Fruit fly (Drosophila melanogaster): Measurements from ENCODE around the gene Vml.
A peak's percentile ranks its signal among the peaks of the same experiment; 100 is the strongest.

Gene Vml

DNA sequence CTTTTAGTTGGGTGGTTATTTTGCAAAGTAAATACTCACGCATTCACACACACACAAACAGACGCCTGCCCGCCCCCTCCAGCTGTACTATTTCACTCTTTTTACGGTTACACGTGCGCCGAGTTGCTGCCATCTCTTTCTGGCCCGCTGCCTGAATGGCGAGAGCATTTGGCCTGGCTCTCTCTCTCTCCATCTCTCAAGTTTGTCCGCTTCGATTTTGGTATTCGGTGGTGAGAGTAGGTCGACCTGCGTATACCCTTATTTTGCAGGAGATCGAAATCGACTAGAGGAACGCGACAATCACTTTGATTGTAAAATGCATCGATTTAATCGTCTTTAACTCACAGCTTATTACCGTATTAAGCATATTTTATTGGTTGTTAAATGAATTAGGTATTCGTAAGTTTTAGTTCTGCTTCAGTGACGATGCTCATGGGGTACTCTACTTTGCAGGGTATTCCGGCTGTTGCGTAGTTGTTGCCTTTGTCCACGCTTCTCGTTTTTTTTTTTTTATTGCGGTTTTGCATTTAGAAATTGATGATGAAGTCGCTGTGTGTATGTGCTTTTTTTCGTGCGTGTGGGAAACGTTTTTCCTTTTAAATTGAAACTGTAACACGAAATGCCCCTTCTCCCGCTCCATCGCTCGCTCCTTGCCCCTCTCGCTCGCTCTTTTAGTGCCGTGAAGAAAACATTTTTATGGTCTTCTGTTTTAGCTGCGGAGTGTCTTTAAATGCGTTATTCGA is 28.3 kb downstream of the Vml start (continued):
- TF ChIP-seq eve (GFP tag; optimal IDR thresholded peaks at IDR 0.05), result peak in 1 of 2 experiments; percentile 97
- TF ChIP-seq CG10462 (GFP tag; optimal IDR thresholded peaks at IDR 0.05), result peak; percentile 73
- peak; percentile 84 for TF ChIP-seq Aef1 (GFP tag; IDR thresholded peaks at IDR 0.05)
- peak in 1 of 2 experiments; percentile 70 for TF ChIP-seq Hr78 (GFP tag; optimal IDR thresholded peaks at IDR 0.05)
- TF ChIP-seq CG14014 (GFP tag; IDR thresholded peaks at IDR 0.05), result peak; percentile 86
- TF ChIP-seq tll (GFP tag; optimal IDR thresholded peaks at IDR 0.05), result peak; percentile 14 to 73
- peak; percentile 97 for TF ChIP-seq cwo (GFP tag; optimal IDR thresholded peaks at IDR 0.05)
- TF ChIP-seq CG16863 (GFP tag; optimal IDR thresholded peaks at IDR 0.05), result peak; percentile 93
- peak; percentile 64; the same call in 1 of the 3 replicates for TF ChIP-seq ase (GFP tag; IDR thresholded peaks at IDR 0.05)
- peak; percentile 51 for TF ChIP-seq Sry-δ (GFP tag; optimal IDR thresholded peaks at IDR 0.05)
- TF ChIP-seq CG11504 (tag; optimal IDR thresholded peaks at IDR 0.05), result peak; percentile 88
- TF ChIP-seq CG10321 (GFP tag; IDR thresholded peaks at IDR 0.05), result peak; percentile 70; the same call in 1 of the 2 replicates
- TF ChIP-seq croc (GFP tag; conservative IDR thresholded peaks at IDR 0.05), result peak; percentile 73
- TF ChIP-seq ab (GFP tag; optimal IDR thresholded peaks at IDR 0.05), result peak; percentile 85
- TF ChIP-seq ro (GFP tag; IDR thresholded peaks at IDR 0.05), result no peak
- TF ChIP-seq odd (GFP tag; optimal IDR thresholded peaks at IDR 0.05), result peak; percentile 88
- peak; percentile 65 for TF ChIP-seq ap (GFP tag; IDR thresholded peaks at IDR 0.05)
- peak; percentile 79 to 86 for TF ChIP-seq Pdp1 (GFP tag; optimal IDR thresholded peaks at IDR 0.05)
- peak; percentile 89 for TF ChIP-seq HHEX (GFP tag; optimal IDR thresholded peaks at IDR 0.05)
- peak; percentile 90 for TF ChIP-seq seq (GFP tag; IDR thresholded peaks at IDR 0.05)
- TF ChIP-seq Ets97D (GFP tag; optimal IDR thresholded peaks at IDR 0.05), result peak; percentile 62
- peak; percentile 87 for TF ChIP-seq vvl (GFP tag; IDR thresholded peaks at IDR 0.05)
- TF ChIP-seq CG17612 (GFP tag; IDR thresholded peaks at IDR 0.05), result peak; percentile 47; the same call in 1 of the 2 replicates
- TF ChIP-seq pfk (GFP tag; optimal IDR thresholded peaks at IDR 0.05), result no peak
- TF ChIP-seq al (GFP tag; IDR thresholded peaks at IDR 0.05), result peak; percentile 75
- TF ChIP-seq dimm (GFP tag; IDR thresholded peaks at IDR 0.05), result peak; percentile 40; the same call in 1 of the 2 replicates
- TF ChIP-seq Hr51 (GFP tag; optimal IDR thresholded peaks at IDR 0.05), result peak; percentile 89 to 90
- TF ChIP-seq D19A (tag; optimal IDR thresholded peaks at IDR 0.05), result peak; percentile 100
- TF ChIP-seq peb (GFP tag; IDR thresholded peaks at IDR 0.05), result peak; percentile 77; the same call in 1 of the 2 replicates
- peak; percentile 80 for TF ChIP-seq kni (GFP tag; optimal IDR thresholded peaks at IDR 0.05)
- peak; percentile 70 for TF ChIP-seq lbe (GFP tag; optimal IDR thresholded peaks at IDR 0.05)
- peak; percentile 61 for TF ChIP-seq CG8765 (GFP tag; IDR thresholded peaks at IDR 0.05)
- TF ChIP-seq vfl (GFP tag; optimal IDR thresholded peaks at IDR 0.05), result peak; percentile 86
- peak; percentile 87 for TF ChIP-seq caup (GFP tag; optimal IDR thresholded peaks at IDR 0.05; ENCODE audit: severe bottlenecking)
- peak; percentile 66 for TF ChIP-seq Deaf1 (tag; optimal IDR thresholded peaks at IDR 0.05)
- peak; percentile 94 for TF ChIP-seq lilli (GFP tag; optimal IDR thresholded peaks at IDR 0.05)
- peak; percentile 68; the same call in 2 of the 3 replicates for TF ChIP-seq z (GFP tag; IDR thresholded peaks at IDR 0.05)
- peak; percentile 78 for TF ChIP-seq CG6683 (GFP tag; optimal IDR thresholded peaks at IDR 0.05)
- TF ChIP-seq rib (GFP tag; IDR thresholded peaks at IDR 0.05), result no peak; the same call in none of the 2 replicates
- TF ChIP-seq CG13775 (GFP tag; optimal IDR thresholded peaks at IDR 0.05), result peak; percentile 87
- TF ChIP-seq Lpt (GFP tag; optimal IDR thresholded peaks at IDR 0.05), result no peak
- TF ChIP-seq usp (GFP tag; optimal IDR thresholded peaks at IDR 0.05), result no peak
- TF ChIP-seq CG12071 (GFP tag; optimal IDR thresholded peaks at IDR 0.05), result peak; percentile 89
- peak; percentile 73; the same call in 1 of the 2 replicates for TF ChIP-seq Rx (GFP tag; IDR thresholded peaks at IDR 0.05)
- TF ChIP-seq CG2116 (GFP tag; optimal IDR thresholded peaks at IDR 0.05), result peak; percentile 32
- TF ChIP-seq CG4424 (GFP tag; optimal IDR thresholded peaks at IDR 0.05), result peak; percentile 87
- TF ChIP-seq CG14667 (GFP tag; IDR thresholded peaks at IDR 0.05), result peak; percentile 57
- TF ChIP-seq run (tag; optimal IDR thresholded peaks at IDR 0.05), result peak; percentile 91
- peak; percentile 91 for TF ChIP-seq NK7.1 (GFP tag; optimal IDR thresholded peaks at IDR 0.05)

All from whole organism, embryonic.